Worm (Caenorhabditis elegans) whole organism, L3 larva: Measurements from ENCODE around the gene T24C4.2.

Source experiments
- ceh-82 ChIP-seq: fragments of 150-350 bp; optimal IDR thresholded peaks from 2 replicates; lab custom pipeline; 2014; ENCODE audit warnings: missing biosample characterization, missing genetic modification characterization
- nfya-1 ChIP-seq: sonication (generic microtip); optimal IDR thresholded peaks from 2 replicates; lab custom pipeline; 2017; ENCODE audit warnings: missing genetic modification characterization, mild to moderate bottlenecking, missing compliant biosample characterization, antibody characterized with exemption, moderate library complexity; ENCODE audit not compliant: insufficient read depth
- nhr-237 ChIP-seq: fragments of 150-350 bp; optimal IDR thresholded peaks from 2 replicates; lab custom pipeline; 2014; ENCODE audit warnings: missing biosample characterization, missing genetic modification characterization
- nhr-28 ChIP-seq: fragments of 150-350 bp; optimal IDR thresholded peaks from 2 replicates; lab custom pipeline; 2014; ENCODE audit warnings: missing biosample characterization, missing genetic modification characterization

DNA sequence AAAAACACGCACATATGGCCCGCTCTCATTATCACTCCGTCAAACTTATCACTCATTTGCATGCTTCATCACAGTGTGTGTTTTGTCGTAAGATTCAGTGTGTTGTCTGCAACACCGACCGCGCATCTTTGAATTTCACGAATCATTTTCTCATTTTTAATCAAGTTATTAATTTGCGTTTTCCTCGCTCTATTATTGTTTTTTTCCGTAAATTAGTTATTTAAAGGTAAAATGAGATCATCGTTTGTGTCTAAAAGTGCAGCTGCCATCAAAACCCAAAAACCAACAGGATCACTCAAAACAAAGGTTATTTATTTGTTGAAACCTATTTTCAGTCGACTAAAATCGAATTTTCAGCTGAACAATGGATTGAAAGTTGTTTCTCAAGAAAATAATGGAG is 9.9 kb upstream of the T24C4.2 start, which contains the start of the genes T24C4.5 and ucr-2.3:
- TF ChIP-seq ceh-82 (tag; lab: Kevin White, UChicago): no peak
- no peak for TF ChIP-seq nhr-28 (tag; lab: Kevin White, UChicago)
- no peak for TF ChIP-seq nhr-237 (tag; lab: Kevin White, UChicago)
- TF ChIP-seq nfya-1 (tag; lab: Kevin White, UChicago): no peak
